Fruit fly (Drosophila melanogaster) whole organism, prepupa: Measurements from ENCODE around the gene h-cup.

ENCODE experiments used
- Blimp-1 ChIP-seq: fragments of 200-800 bp; sonication (Bioruptor generic); optimal IDR thresholded peaks from 3 replicates; lab custom pipeline; 2017; ENCODE audit warnings: missing biosample characterization, missing genetic modification characterization, mild to moderate bottlenecking, moderate library complexity, missing genetic modification reagents
- CG10631 ChIP-seq: fragments of 200-800 bp; sonication (Bioruptor generic); optimal IDR thresholded peaks from 2 replicates; lab custom pipeline; 2016; ENCODE audit warnings: missing biosample characterization, missing genetic modification characterization
- CG10669 ChIP-seq: fragments of 200-800 bp; sonication (Bioruptor generic); optimal IDR thresholded peaks from 3 replicates; lab custom pipeline; 2018; ENCODE audit warnings: missing biosample characterization, mild to moderate bottlenecking, missing genetic modification characterization, moderate library complexity
- CG11294 ChIP-seq: fragments of 200-800 bp; sonication (Bioruptor generic); IDR thresholded peaks from 2 replicates; pipeline ENCODE4 v1.3.6; 2022; ENCODE audit warnings: missing biosample characterization, missing genetic modification characterization
- CG11762 ChIP-seq: fragments of 200-800 bp; sonication (Bioruptor generic); optimal IDR thresholded peaks from 3 replicates; lab custom pipeline; 2016; ENCODE audit warnings: missing biosample characterization, missing genetic modification characterization; ENCODE audit not compliant: insufficient read depth
- CG11902 ChIP-seq: fragments of 200-800 bp; sonication (Bioruptor generic); optimal IDR thresholded peaks from 3 replicates; lab custom pipeline; 2016; ENCODE audit warnings: missing biosample characterization, missing genetic modification characterization
- CG16779 ChIP-seq: fragments of 200-800 bp; sonication (Bioruptor generic); optimal IDR thresholded peaks from 3 replicates; lab custom pipeline; 2017; ENCODE audit warnings: missing biosample characterization, mild to moderate bottlenecking, missing genetic modification characterization
- CG3032 ChIP-seq: fragments of 200-800 bp; optimal IDR thresholded peaks from 2 replicates; lab custom pipeline; 2019; ENCODE audit warnings: missing biosample characterization, mild to moderate bottlenecking, missing genetic modification characterization, moderate library complexity
- CG31627 ChIP-seq: fragments of 200-800 bp; sonication (Bioruptor generic); optimal IDR thresholded peaks from 3 replicates; lab custom pipeline; 2016; ENCODE audit warnings: missing biosample characterization, missing genetic modification characterization
- CG34406 ChIP-seq: fragments of 200-800 bp; sonication (Bioruptor generic); optimal IDR thresholded peaks from 3 replicates; lab custom pipeline; 2016; ENCODE audit warnings: missing biosample characterization, missing genetic modification characterization
- CG4318 ChIP-seq: fragments of 200-800 bp; sonication (Bioruptor generic); optimal IDR thresholded peaks from 3 replicates; lab custom pipeline; 2017; ENCODE audit warnings: missing biosample characterization, mild to moderate bottlenecking, missing genetic modification characterization
- CG6163 ChIP-seq: fragments of 200-800 bp; sonication (Bioruptor generic); IDR thresholded peaks from 3 replicates; pipeline ENCODE4 v1.3.6; 2022; ENCODE audit warnings: missing biosample characterization, missing genetic modification characterization
- CG6792 ChIP-seq: fragments of 200-800 bp; sonication (Bioruptor generic); optimal IDR thresholded peaks from 3 replicates; lab custom pipeline; 2016; ENCODE audit warnings: missing biosample characterization, missing genetic modification characterization
- CG6854 ChIP-seq: fragments of 200-800 bp; sonication (Bioruptor generic); optimal IDR thresholded peaks from 2 replicates; lab custom pipeline; 2017; ENCODE audit warnings: missing biosample characterization, mild to moderate bottlenecking, missing genetic modification characterization
- CG7368 ChIP-seq: fragments of 200-800 bp; sonication (Bioruptor generic); optimal IDR thresholded peaks from 3 replicates; lab custom pipeline; 2016; ENCODE audit warnings: missing biosample characterization, missing genetic modification characterization
- CG8632 ChIP-seq: fragments of 200-800 bp; sonication (Bioruptor generic); optimal IDR thresholded peaks from 3 replicates; lab custom pipeline; 2016; ENCODE audit warnings: missing biosample characterization, missing genetic modification characterization
- CG9139 ChIP-seq: fragments of 200-800 bp; sonication (Bioruptor generic); optimal IDR thresholded peaks from 3 replicates; lab custom pipeline; 2017; ENCODE audit warnings: missing biosample characterization, mild to moderate bottlenecking, missing genetic modification characterization
- Eip75B ChIP-seq: fragments of 200-800 bp; sonication (Bioruptor generic); optimal IDR thresholded peaks from 3 replicates; lab custom pipeline; 2016; ENCODE audit warnings: missing biosample characterization, missing genetic modification characterization
- Eip78C ChIP-seq: fragments of 200-800 bp; sonication (Bioruptor generic); peaks from one replicate; lab custom pipeline; 2016; ENCODE audit warnings: missing biosample characterization, missing genetic modification characterization
- Eip93F ChIP-seq: fragments of 200-800 bp; sonication (Bioruptor generic); optimal IDR thresholded peaks from 2 replicates; lab custom pipeline; 2016; ENCODE audit warnings: missing biosample characterization, mild to moderate bottlenecking, missing genetic modification characterization
- Ets21C ChIP-seq: fragments of 200-800 bp; sonication (Bioruptor generic); optimal IDR thresholded peaks from 3 replicates; lab custom pipeline; 2016; ENCODE audit warnings: missing biosample characterization, missing genetic modification characterization
- Ets96B ChIP-seq: fragments of 200-800 bp; optimal IDR thresholded peaks from 2 replicates; lab custom pipeline; 2019; ENCODE audit warnings: missing biosample characterization, mild to moderate bottlenecking, missing genetic modification characterization, moderate library complexity
- Gug ChIP-seq: fragments of 200-800 bp; sonication (Bioruptor generic); IDR thresholded peaks from 2 replicates; pipeline ENCODE4 v1.3.6; 2022; ENCODE audit warnings: missing biosample characterization, missing genetic modification characterization
- Hr38 ChIP-seq: sonication (Bioruptor generic); optimal IDR thresholded peaks from 2 replicates; lab custom pipeline; 2016; ENCODE audit warnings: missing biosample characterization, missing genetic modification characterization
- Hr39 ChIP-seq: fragments of 200-800 bp; sonication (Bioruptor generic); optimal IDR thresholded peaks from 2 replicates; lab custom pipeline; 2016; ENCODE audit warnings: missing biosample characterization, missing genetic modification characterization
- Hr4 ChIP-seq: fragments of 200-800 bp; sonication (Bioruptor generic); optimal IDR thresholded peaks from 3 replicates; lab custom pipeline; 2016; ENCODE audit warnings: missing biosample characterization, missing genetic modification characterization
- Lpt ChIP-seq: fragments of 200-800 bp; sonication (Bioruptor generic); optimal IDR thresholded peaks from 3 replicates; lab custom pipeline; 2016; ENCODE audit warnings: missing biosample characterization, missing genetic modification characterization
- Met ChIP-seq: fragments of 200-800 bp; sonication (Bioruptor generic); optimal IDR thresholded peaks from 3 replicates; lab custom pipeline; 2016; ENCODE audit warnings: missing biosample characterization, missing genetic modification characterization
- Smox ChIP-seq: fragments of 200-800 bp; sonication (Bioruptor generic); optimal IDR thresholded peaks from 3 replicates; lab custom pipeline; 2016; ENCODE audit warnings: missing biosample characterization, missing genetic modification characterization
- Sox14 ChIP-seq: fragments of 200-800 bp; sonication (Bioruptor generic); optimal IDR thresholded peaks from 3 replicates; lab custom pipeline; 2016; ENCODE audit warnings: missing biosample characterization, missing genetic modification characterization
- Sox15 ChIP-seq: fragments of 200-800 bp; sonication (Bioruptor generic); optimal IDR thresholded peaks from 3 replicates; lab custom pipeline; 2016; ENCODE audit warnings: missing biosample characterization, missing genetic modification characterization
- achi ChIP-seq: fragments of 200-800 bp; sonication (Bioruptor generic); optimal IDR thresholded peaks from 3 replicates; lab custom pipeline; 2016; ENCODE audit warnings: missing biosample characterization, missing genetic modification characterization
- acj6 ChIP-seq: fragments of 200-800 bp; sonication (Bioruptor generic); optimal IDR thresholded peaks from 3 replicates; lab custom pipeline; 2016; ENCODE audit warnings: missing biosample characterization, missing genetic modification characterization
- cyc ChIP-seq: fragments of 200-800 bp; sonication (Bioruptor generic); optimal IDR thresholded peaks from 3 replicates; lab custom pipeline; 2016; ENCODE audit warnings: missing biosample characterization, missing genetic modification characterization
- dac ChIP-seq: fragments of 200-800 bp; sonication (Bioruptor generic); optimal IDR thresholded peaks from 2 replicates; lab custom pipeline; 2017; ENCODE audit warnings: missing biosample characterization, mild to moderate bottlenecking, missing genetic modification characterization
- dsx ChIP-seq: fragments of 200-800 bp; optimal IDR thresholded peaks from 3 replicates; lab custom pipeline; 2019; ENCODE audit warnings: missing biosample characterization, mild to moderate bottlenecking, missing genetic modification characterization, moderate library complexity; ENCODE audit not compliant: poor library complexity, severe bottlenecking
- eg ChIP-seq: fragments of 200-800 bp; sonication (Bioruptor generic); IDR thresholded peaks from 3 replicates; pipeline ENCODE4 v1.3.6; 2022; ENCODE audit warnings: missing biosample characterization, missing genetic modification characterization
- esn ChIP-seq: fragments of 200-800 bp; sonication (Bioruptor generic); optimal IDR thresholded peaks from 2 replicates; lab custom pipeline; 2016; ENCODE audit warnings: missing biosample characterization, mild to moderate bottlenecking, missing genetic modification characterization, moderate library complexity
- fd59A ChIP-seq: fragments of 200-800 bp; sonication (Bioruptor generic); optimal IDR thresholded peaks from 2 replicates; lab custom pipeline; 2017; ENCODE audit warnings: missing biosample characterization, mild to moderate bottlenecking, missing genetic modification characterization, missing genetic modification reagents
- fkh ChIP-seq: fragments of 200-800 bp; sonication (Bioruptor generic); optimal IDR thresholded peaks from 3 replicates; lab custom pipeline; 2017; ENCODE audit warnings: missing biosample characterization, mild to moderate bottlenecking, missing genetic modification characterization, moderate library complexity
- lz ChIP-seq: fragments of 200-800 bp; sonication (Bioruptor generic); optimal IDR thresholded peaks from 3 replicates; lab custom pipeline; 2016; ENCODE audit warnings: missing biosample characterization, missing genetic modification characterization
- salr ChIP-seq, 2 experiments: fragments of 200-800 bp; sonication (Bioruptor generic); optimal IDR thresholded peaks; 3 replicates each; lab custom pipeline; 2016 to 2018; ENCODE audit warnings: missing biosample characterization in 2 of 2, missing genetic modification characterization in 2 of 2, mild to moderate bottlenecking in 1 of 2
- topi ChIP-seq: fragments of 200-800 bp; sonication (Bioruptor generic); optimal IDR thresholded peaks from 3 replicates; lab custom pipeline; 2016; ENCODE audit warnings: missing biosample characterization, missing genetic modification characterization
- vri ChIP-seq: fragments of 200-800 bp; sonication (Bioruptor generic); optimal IDR thresholded peaks from 3 replicates; lab custom pipeline; 2016; ENCODE audit warnings: missing biosample characterization, mild to moderate bottlenecking, missing genetic modification characterization

The h-cup gene

DNA sequence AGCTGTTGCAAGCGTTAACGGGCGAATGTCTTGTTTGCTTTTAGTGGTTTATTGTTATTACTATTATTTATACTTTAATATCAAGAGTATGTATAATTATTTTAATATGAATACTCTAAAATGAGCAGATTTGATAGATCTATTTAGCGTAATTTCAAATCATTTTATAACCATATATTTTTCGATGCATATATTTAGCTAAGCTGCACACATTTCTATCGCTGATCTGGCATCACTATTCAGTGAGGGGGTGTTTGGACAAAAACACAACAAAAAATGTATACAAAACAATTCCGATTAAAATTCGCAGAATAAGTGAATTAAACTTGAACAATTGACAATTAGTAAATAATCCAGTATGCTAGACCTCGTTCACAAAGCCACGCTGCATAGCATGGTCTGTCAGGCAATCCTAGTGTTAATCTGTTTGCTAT lies 31.7 kb downstream of the h-cup start, which contains the start of the genes Trs33 and Tmtc4 (continued):
- TF ChIP-seq Gug (GFP tag; lab: Robert Waterston, UW) (no peak), Hr38 (no peak), Sox15 (no peak), esn (GFP tag; lab: Kevin White, UChicago) (peak; percentile 54), lz (GFP tag; lab: Kevin White, UChicago) (peak; percentile 8), fkh (GFP tag; lab: Kevin White, UChicago) (peak; percentile 96), achi (GFP tag; lab: Kevin White, UChicago) (no peak), Met (GFP tag; lab: Kevin White, UChicago) (no peak), Smox (GFP tag; lab: Kevin White, UChicago) (no peak), CG11294 (GFP tag; lab: Robert Waterston, UW) (no peak), CG34406 (GFP tag; lab: Kevin White, UChicago) (peak; percentile 24), CG10669 (GFP tag; lab: Kevin White, UChicago) (peak; percentile 30), CG16779 (tag; lab: Kevin White, UChicago) (no peak), CG6163 (GFP tag; lab: Robert Waterston, UW) (no peak), CG11902 (no peak), eg (GFP tag; lab: Robert Waterston, UW) (no peak), CG10631 (peak; percentile 47), Hr39 (GFP tag; lab: Kevin White, UChicago) (no peak), Sox14 (GFP tag; lab: Kevin White, UChicago) (peak; percentile 44), CG6792 (GFP tag; lab: Kevin White, UChicago) (no peak), Blimp-1 (no peak), dsx (GFP tag; lab: Kevin White, UChicago) (peak; percentile 7), cyc (GFP tag; lab: Kevin White, UChicago) (peak; percentile 36), Ets21C (GFP tag; lab: Kevin White, UChicago) (no peak), Eip93F (GFP tag; lab: Kevin White, UChicago) (no peak), CG11762 (GFP tag; lab: Kevin White, UChicago) (no peak), vri (GFP tag; lab: Kevin White, UChicago) (no peak), salr (GFP tag; optimal IDR thresholded peaks at IDR 0.05; lab: Kevin White, UChicago) (no peak), CG9139 (no peak), CG7368 (GFP tag; lab: Kevin White, UChicago) (no peak), Eip78C (GFP tag; lab: Kevin White, UChicago) (peak; percentile 75), fd59A (no peak), Eip75B (GFP tag; lab: Kevin White, UChicago) (no peak), Lpt (GFP tag; lab: Kevin White, UChicago) (no peak)

DNA sequence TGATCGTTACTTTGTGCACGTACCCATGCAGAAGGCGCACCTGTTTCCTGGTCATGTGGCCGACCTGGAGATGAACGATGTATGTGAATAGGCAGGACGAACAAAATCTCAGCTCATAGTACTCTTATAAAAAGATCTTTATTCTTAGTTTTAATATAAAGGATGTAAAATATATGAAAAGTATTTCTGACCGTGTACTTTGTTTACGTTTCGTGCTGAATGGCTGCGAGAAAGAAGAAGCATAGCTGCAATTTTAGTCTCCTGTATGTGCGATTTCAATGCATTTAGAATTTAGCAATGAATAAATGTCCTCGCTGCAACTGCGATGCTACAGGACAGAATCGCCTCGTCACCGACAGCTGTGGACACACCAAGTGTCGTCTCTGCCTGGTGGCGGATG lies 34.9 kb downstream of the h-cup start, which contains the start of the genes CG42726 and CG42727:
CG42726 (plus strand) TSS at position 227 of the 400 bp plus-strand sequence.
CG42727 (plus strand) TSS at position 227 of the 400 bp plus-strand sequence.
- no peak for TF ChIP-seq CG4318 (GFP tag; lab: Kevin White, UChicago)
- TF ChIP-seq CG11762 (GFP tag; lab: Kevin White, UChicago), result peak; percentile 10
- no peak for TF ChIP-seq acj6 (GFP tag; lab: Kevin White, UChicago)
- peak; percentile 52 for TF ChIP-seq Sox14 (GFP tag; lab: Kevin White, UChicago)
- TF ChIP-seq cyc (GFP tag; lab: Kevin White, UChicago), result peak; percentile 34
- TF ChIP-seq dsx (GFP tag; lab: Kevin White, UChicago), result no peak
- peak; percentile 13 for TF ChIP-seq Sox15
- peak; percentile 42 for TF ChIP-seq CG31627 (GFP tag; lab: Kevin White, UChicago)
- peak; percentile 22 for TF ChIP-seq CG8632 (GFP tag; lab: Kevin White, UChicago)
- peak; percentile 48 for TF ChIP-seq lz (GFP tag; lab: Kevin White, UChicago)
- TF ChIP-seq Eip78C (GFP tag; lab: Kevin White, UChicago), result peak; percentile 87
- peak; percentile 44 for TF ChIP-seq CG34406 (GFP tag; lab: Kevin White, UChicago)
- TF ChIP-seq esn (GFP tag; lab: Kevin White, UChicago), result peak; percentile 69
- TF ChIP-seq dac (GFP tag; lab: Kevin White, UChicago), result peak; percentile 28
- peak; percentile 24 for TF ChIP-seq CG10669 (GFP tag; lab: Kevin White, UChicago)
- TF ChIP-seq CG6792 (GFP tag; lab: Kevin White, UChicago), result peak; percentile 44
- TF ChIP-seq Ets96B (tag; lab: Kevin White, UChicago), result peak; percentile 44
- TF ChIP-seq achi (GFP tag; lab: Kevin White, UChicago), result peak; percentile 30
- TF ChIP-seq eg (GFP tag; lab: Robert Waterston, UW), result peak; percentile 56; the same call in 1 of the 3 replicates
- TF ChIP-seq CG6163 (GFP tag; lab: Robert Waterston, UW), result peak; percentile 51
- TF ChIP-seq CG10631, result peak; percentile 47
- TF ChIP-seq topi (GFP tag; lab: Kevin White, UChicago), result peak; percentile 44
- TF ChIP-seq CG6854 (GFP tag; lab: Kevin White, UChicago), result no peak
- TF ChIP-seq Hr4, result no peak
- TF ChIP-seq salr (GFP tag; optimal IDR thresholded peaks at IDR 0.05; lab: Kevin White, UChicago), result no peak
- peak; percentile 52 for TF ChIP-seq CG3032 (tag; lab: Kevin White, UChicago)
- TF ChIP-seq CG11294 (GFP tag; lab: Robert Waterston, UW), result 0 out of 2 replicates have a peak, but pooled peaks have one; percentile 27
